Worm (Caenorhabditis elegans): ENCODE results near the gene ZC477.7.

DNA sequence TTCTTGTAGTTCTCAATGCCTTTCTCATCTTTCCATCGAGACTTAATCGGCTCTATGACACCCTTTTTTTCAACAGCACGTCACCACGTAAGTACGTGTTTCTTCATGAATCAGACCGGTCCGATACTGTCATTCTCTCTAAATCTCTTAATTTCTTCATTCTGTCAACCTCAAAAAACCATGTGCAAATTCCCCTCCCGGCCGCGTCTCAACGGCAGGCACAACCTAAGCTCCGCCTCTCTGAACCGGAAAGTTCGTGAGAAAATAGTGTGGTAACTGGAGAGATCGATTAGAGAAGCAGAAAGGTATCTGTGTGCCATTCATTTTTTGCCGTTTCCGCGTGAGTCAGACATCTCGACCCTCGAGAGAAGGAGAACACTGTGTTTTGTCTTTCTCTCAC lies 3.3 kb upstream of the ZC477.7 start, which contains the start of gene nas-8:
- TF ChIP-seq ztf-25 (GFP tag; IDR thresholded peaks at IDR 0.05), result no peak
- TF ChIP-seq pbrm-1 (GFP tag; IDR thresholded peaks at IDR 0.05), result no peak
- no peak for TF ChIP-seq unc-130 (GFP tag; optimal IDR thresholded peaks at IDR 0.05)
- no peak for TF ChIP-seq snpc-4 (GFP tag; optimal IDR thresholded peaks at IDR 0.05)
- TF ChIP-seq snpc-4 (tag; optimal IDR thresholded peaks at IDR 0.05), result no peak
- TF ChIP-seq dpff-1 (tag; optimal IDR thresholded peaks at IDR 0.05), result no peak
- TF ChIP-seq D2030.7 (GFP tag; IDR thresholded peaks at IDR 0.05), result no peak
- no peak for TF ChIP-seq lag-1 (GFP tag; IDR thresholded peaks at IDR 0.05)
- no peak for TF ChIP-seq madf-10 (tag; optimal IDR thresholded peaks at IDR 0.05)
- TF ChIP-seq lsl-1 (GFP tag; optimal IDR thresholded peaks at IDR 0.05), result no peak
- no peak for TF ChIP-seq pha-4 (tag; optimal IDR thresholded peaks at IDR 0.05)
- TF ChIP-seq unc-62 (GFP tag; optimal IDR thresholded peaks at IDR 0.05), result no peak
- TF ChIP-seq K11D2.4 (GFP tag; IDR thresholded peaks at IDR 0.05), result no peak
- TF ChIP-seq lin-35 (GFP tag; optimal IDR thresholded peaks at IDR 0.05), result no peak

Measured in whole organism, young adult.